Worm (Caenorhabditis elegans): ENCODE data around the gene str-16.
A peak's percentile ranks its signal among the peaks of the same experiment; 100 is the strongest.

str-16 gene

ce11 chrV:3208940-3209339 lies 27.7 kb upstream of the str-16 start:
- TF ChIP-seq unc-62 (GFP tag; optimal IDR thresholded peaks at IDR 0.05) (no peak), unc-55 (GFP tag; optimal IDR thresholded peaks at IDR 0.05) (peak; percentile 8)

ce11 chrV:3210147-3210546 lies 26.5 kb upstream of the str-16 start, which contains the start of gene apx-1:
Gene apx-1, plus strand, starts transcription at chrV:3210196.
- TF ChIP-seq gmeb-1 (tag; optimal IDR thresholded peaks at IDR 0.05) (no peak), ztf-4 (tag; optimal IDR thresholded peaks at IDR 0.05) (no peak), lsy-2 (tag; optimal IDR thresholded peaks at IDR 0.05) (no peak), zag-1 (tag; optimal IDR thresholded peaks at IDR 0.05) (no peak), sma-9 (GFP tag; optimal IDR thresholded peaks at IDR 0.05) (no peak), sma-9 (tag; optimal IDR thresholded peaks at IDR 0.05) (no peak), ceh-16 (tag; optimal IDR thresholded peaks at IDR 0.05) (no peak), nhr-10 (tag; optimal IDR thresholded peaks at IDR 0.05) (no peak), nhr-25 (tag; optimal IDR thresholded peaks at IDR 0.05) (no peak), crh-2 (tag; optimal IDR thresholded peaks at IDR 0.05) (no peak), nhr-77 (tag; optimal IDR thresholded peaks at IDR 0.05) (no peak), unc-55 (GFP tag; optimal IDR thresholded peaks at IDR 0.05) (no peak), elt-3 (tag; optimal IDR thresholded peaks at IDR 0.05) (no peak), aly-2 (tag; optimal IDR thresholded peaks at IDR 0.05) (no peak), elt-1 (tag; optimal IDR thresholded peaks at IDR 0.05) (no peak)

DNA sequence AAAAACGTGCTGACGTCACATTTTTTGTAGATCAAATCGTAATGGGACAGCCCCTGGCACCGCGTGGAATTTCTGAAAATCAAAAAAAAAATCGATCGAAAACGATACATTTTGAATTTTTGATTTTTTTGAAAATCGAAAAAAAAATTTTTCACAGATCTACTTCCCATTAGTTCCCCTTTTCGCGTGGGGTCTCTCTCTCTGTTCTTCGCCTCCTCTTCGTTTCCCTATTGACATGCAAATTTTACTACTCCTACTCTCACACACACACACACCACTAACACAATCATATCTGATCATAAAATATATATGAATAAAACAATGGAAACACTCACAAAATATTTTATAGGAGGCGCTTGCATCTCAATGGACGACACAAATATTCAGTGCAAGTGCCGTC lies 18.1 kb upstream of the str-16 start:
- TF ChIP-seq nhr-10 (tag; optimal IDR thresholded peaks at IDR 0.05): no peak
- TF ChIP-seq sma-3 (GFP tag; optimal IDR thresholded peaks at IDR 0.05): no peak
- TF ChIP-seq lin-13 (GFP tag; optimal IDR thresholded peaks at IDR 0.05): no peak
- TF ChIP-seq peb-1 (tag; optimal IDR thresholded peaks at IDR 0.05): no peak

DNA sequence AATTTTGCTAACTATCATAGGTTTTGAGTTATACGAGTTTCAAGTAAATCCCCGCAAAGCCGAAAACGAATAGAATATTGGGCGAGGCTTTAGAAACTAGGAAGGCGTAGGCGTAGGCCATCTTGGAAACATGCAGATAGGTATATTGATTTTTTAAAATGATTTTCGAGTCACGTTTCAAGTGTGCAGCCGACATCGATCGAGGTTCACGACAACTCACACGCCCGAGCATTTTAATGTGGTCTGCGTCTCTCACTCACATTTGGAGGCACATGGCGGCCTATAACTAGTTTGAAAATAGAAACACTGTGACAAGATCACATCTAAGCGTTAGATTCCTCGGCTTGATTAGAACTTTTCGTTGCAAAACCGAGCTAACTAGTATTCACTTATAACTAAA lies 9.3 kb upstream of the str-16 start, which contains the start of gene K08D9.2:
Gene K08D9.2 (plus strand): TSS at position 301 of the 400 bp plus-strand sequence.
- no peak for TF ChIP-seq nhr-21 (tag; optimal IDR thresholded peaks at IDR 0.05)
- TF ChIP-seq lin-39 (tag; optimal IDR thresholded peaks at IDR 0.05): no peak
- TF ChIP-seq lin-13 (GFP tag; optimal IDR thresholded peaks at IDR 0.05): no peak
- TF ChIP-seq alr-1 (tag; optimal IDR thresholded peaks at IDR 0.05): no peak
- no peak for TF ChIP-seq elt-1 (tag; optimal IDR thresholded peaks at IDR 0.05)
- no peak for TF ChIP-seq nhr-25 (tag; optimal IDR thresholded peaks at IDR 0.05)
- no peak for TF ChIP-seq nhr-77 (tag; optimal IDR thresholded peaks at IDR 0.05)
- no peak for TF ChIP-seq F13H6.1 (tag; optimal IDR thresholded peaks at IDR 0.05)

ce11 chrV:3230150-3230549 lies 6.5 kb upstream of the str-16 start:
- TF ChIP-seq lin-13 (GFP tag; optimal IDR thresholded peaks at IDR 0.05): no peak
- TF ChIP-seq ceh-82 (tag; optimal IDR thresholded peaks at IDR 0.05): no peak

DNA sequence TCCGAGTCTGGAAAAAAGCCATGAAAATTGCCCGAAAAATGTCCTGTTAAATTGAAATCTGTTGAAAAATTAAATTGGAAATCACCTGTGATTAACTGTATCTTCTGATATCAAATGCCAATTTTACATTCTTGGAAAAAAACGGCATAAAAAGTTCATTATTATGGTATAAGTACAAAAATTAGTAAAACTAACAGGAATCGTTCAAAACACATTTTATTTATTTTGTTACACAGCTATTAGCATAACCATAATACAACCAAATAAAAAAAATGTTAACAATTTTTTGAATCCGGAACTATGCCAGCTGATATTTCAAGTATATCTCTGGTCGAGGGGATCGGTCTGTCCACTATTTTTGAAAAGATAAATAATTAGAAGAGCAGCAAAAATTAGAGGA lies 6.1 kb upstream of the str-16 start, which contains the start of gene K08D9.10:
Gene K08D9.10 (plus strand): TSS at position 301 of the 400 bp plus-strand sequence.
- TF ChIP-seq nhr-11 (tag; optimal IDR thresholded peaks at IDR 0.05): no peak
- TF ChIP-seq ztf-1 (GFP tag; conservative IDR thresholded peaks at IDR 0.05): no peak
- no peak for TF ChIP-seq lin-39 (tag; optimal IDR thresholded peaks at IDR 0.05)
- no peak for TF ChIP-seq elt-3 (tag; optimal IDR thresholded peaks at IDR 0.05)

DNA sequence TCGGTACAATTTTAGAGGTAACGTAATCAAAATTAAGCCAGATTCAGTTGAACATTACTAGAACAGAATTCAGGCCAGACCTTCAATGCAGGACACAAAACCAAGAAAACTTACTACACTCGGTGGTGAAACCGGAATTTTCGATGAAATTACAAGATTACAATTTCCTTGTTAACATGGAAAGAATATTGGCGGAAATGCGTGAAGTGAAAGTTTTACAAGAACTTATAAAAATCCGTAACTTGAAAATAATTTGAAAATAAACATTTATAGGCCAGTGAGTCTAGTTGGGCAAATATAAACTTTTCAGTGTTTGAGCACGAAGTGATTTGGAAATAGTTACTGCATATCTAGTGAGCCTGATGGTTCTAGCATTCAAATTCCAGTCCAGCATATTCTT lies 1.8 kb upstream of the str-16 start, which contains the start of gene K08D9.6:
Gene K08D9.6 (minus strand): TSS at position 101 of the 400 bp plus-strand sequence.
- TF ChIP-seq sem-4 (tag; optimal IDR thresholded peaks at IDR 0.05): no peak
- no peak for TF ChIP-seq nhr-6 (tag; optimal IDR thresholded peaks at IDR 0.05)
- no peak for TF ChIP-seq lin-11 (tag; optimal IDR thresholded peaks at IDR 0.05)
- TF ChIP-seq ztf-4 (tag; optimal IDR thresholded peaks at IDR 0.05): no peak
- no peak for TF ChIP-seq skn-1 (tag; optimal IDR thresholded peaks at IDR 0.05)

DNA sequence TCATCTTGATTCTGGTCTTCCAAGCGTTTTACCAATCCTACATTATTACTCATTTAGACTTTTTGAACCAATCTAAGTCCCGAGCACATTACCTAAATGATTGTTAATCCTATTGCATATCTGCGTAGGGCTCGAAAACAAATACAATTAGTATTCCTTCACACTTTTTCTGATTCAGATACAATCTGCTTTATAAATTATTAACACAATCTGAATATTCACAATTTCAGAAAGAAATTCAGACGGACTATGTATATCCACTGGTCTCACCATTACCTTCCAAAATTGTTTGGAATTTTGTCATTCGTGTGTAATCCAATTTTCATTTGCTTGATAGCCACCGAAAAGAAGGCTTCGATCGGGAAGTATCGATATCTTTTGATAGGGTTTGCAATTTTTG lies 4.5 kb downstream of the str-16 start, which contains the start of gene srj-11:
Gene srj-11 (plus strand): TSS at position 250 of the 400 bp plus-strand sequence.
- TF ChIP-seq unc-55 (GFP tag; optimal IDR thresholded peaks at IDR 0.05): no peak
- no peak for TF ChIP-seq ZK546.5 (tag; optimal IDR thresholded peaks at IDR 0.05)
- no peak for TF ChIP-seq mab-5 (tag; optimal IDR thresholded peaks at IDR 0.05)
- no peak for TF ChIP-seq gmeb-1 (tag; optimal IDR thresholded peaks at IDR 0.05)
- TF ChIP-seq ztf-1 (GFP tag; conservative IDR thresholded peaks at IDR 0.05): no peak
- TF ChIP-seq elt-1 (tag; optimal IDR thresholded peaks at IDR 0.05): no peak
- no peak for TF ChIP-seq sma-9 (GFP tag; optimal IDR thresholded peaks at IDR 0.05)
- TF ChIP-seq sma-9 (tag; optimal IDR thresholded peaks at IDR 0.05): no peak
- no peak for TF ChIP-seq mbf-1 (tag; optimal IDR thresholded peaks at IDR 0.05)
- TF ChIP-seq nhr-129 (tag; optimal IDR thresholded peaks at IDR 0.05): no peak
- TF ChIP-seq lin-13 (GFP tag; optimal IDR thresholded peaks at IDR 0.05): no peak
- no peak for TF ChIP-seq mdl-1 (tag; optimal IDR thresholded peaks at IDR 0.05)
